Fruit fly (Drosophila melanogaster) whole organism, embryonic: Measurements from ENCODE around the gene CG5541.
A peak's percentile ranks its signal among the peaks of the same experiment; 100 is the strongest.

ENCODE experiments used
- Ada2b ChIP-seq: fragments of 200-800 bp; sonication (Bioruptor generic); IDR thresholded peaks from 2 replicates; pipeline ENCODE4 v1.3.6; 2022; ENCODE audit warnings: missing biosample characterization, missing genetic modification characterization
- Bgb ChIP-seq: fragments of 200-800 bp; sonication (Bioruptor generic); IDR thresholded peaks from 2 replicates; pipeline ENCODE4 v1.3.6; 2022; ENCODE audit warnings: missing biosample characterization, missing genetic modification characterization; ENCODE audit not compliant: partially characterized antibody
- BtbVII ChIP-seq: fragments of 200-800 bp; sonication (Bioruptor generic); optimal IDR thresholded peaks from 3 replicates; lab custom pipeline; 2017; ENCODE audit warnings: missing biosample characterization, mild to moderate bottlenecking, missing genetic modification characterization
- Bteb2 ChIP-seq: fragments of 200-800 bp; sonication (Bioruptor generic); optimal IDR thresholded peaks from 2 replicates; lab custom pipeline; 2016; ENCODE audit warnings: missing biosample characterization, missing genetic modification characterization
- C15 ChIP-seq: fragments of 200-800 bp; sonication (Bioruptor generic); IDR thresholded peaks from 3 replicates; pipeline ENCODE4 v1.3.6; 2022; ENCODE audit warnings: missing biosample characterization, missing genetic modification characterization
- CG10321 ChIP-seq: fragments of 200-800 bp; sonication (Bioruptor generic); IDR thresholded peaks from 2 replicates; pipeline ENCODE4 v1.3.6; 2022; ENCODE audit warnings: missing biosample characterization, missing genetic modification characterization
- CG10431 ChIP-seq: fragments of 200-800 bp; sonication (Bioruptor generic); optimal IDR thresholded peaks from 3 replicates; lab custom pipeline; 2018; ENCODE audit warnings: missing biosample characterization, mild to moderate bottlenecking, missing genetic modification characterization
- CG11723 ChIP-seq: fragments of 200-800 bp; sonication (Bioruptor generic); optimal IDR thresholded peaks from 2 replicates; lab custom pipeline; 2017; ENCODE audit warnings: missing biosample characterization, mild to moderate bottlenecking, missing genetic modification characterization
- CG12071 ChIP-seq: fragments of 200-800 bp; sonication (Bioruptor generic); optimal IDR thresholded peaks from 3 replicates; lab custom pipeline; 2018; ENCODE audit warnings: missing biosample characterization, mild to moderate bottlenecking, missing genetic modification characterization
- CG12942 ChIP-seq: fragments of 200-800 bp; sonication (Bioruptor generic); optimal IDR thresholded peaks from 3 replicates; lab custom pipeline; 2016; ENCODE audit warnings: missing biosample characterization, missing genetic modification characterization
- CG13296 ChIP-seq: fragments of 200-800 bp; sonication (Bioruptor generic); optimal IDR thresholded peaks from 3 replicates; lab custom pipeline; 2018; ENCODE audit warnings: missing biosample characterization, mild to moderate bottlenecking, missing genetic modification characterization
- CG16815 ChIP-seq: fragments of 200-800 bp; sonication (Bioruptor generic); optimal IDR thresholded peaks from 3 replicates; lab custom pipeline; 2017; ENCODE audit warnings: missing biosample characterization, mild to moderate bottlenecking, missing genetic modification characterization
- CG2116 ChIP-seq: fragments of 200-800 bp; sonication (Bioruptor generic); optimal IDR thresholded peaks from 3 replicates; lab custom pipeline; 2018; ENCODE audit warnings: missing biosample characterization, mild to moderate bottlenecking, missing genetic modification characterization
- CG2889 ChIP-seq: fragments of 200-800 bp; sonication (Bioruptor generic); IDR thresholded peaks from 3 replicates; pipeline ENCODE4 v1.3.6; 2022; ENCODE audit warnings: missing biosample characterization, missing genetic modification characterization
- CG30431 ChIP-seq: fragments of 200-800 bp; sonication (Bioruptor generic); optimal IDR thresholded peaks from 2 replicates; lab custom pipeline; 2017; ENCODE audit warnings: missing biosample characterization, missing genetic modification characterization
- CG34224 ChIP-seq: fragments of 200-800 bp; sonication (Bioruptor generic); IDR thresholded peaks from 3 replicates; pipeline ENCODE4 v1.3.6; 2022; ENCODE audit warnings: missing biosample characterization, missing genetic modification characterization; ENCODE audit not compliant: partially characterized antibody
- CG6175 ChIP-seq: fragments of 200-800 bp; sonication (Bioruptor generic); IDR thresholded peaks from 3 replicates; pipeline ENCODE4 v1.3.6; 2022; ENCODE audit warnings: missing biosample characterization, missing genetic modification characterization
- CG8478 ChIP-seq: fragments of >200 bp; optimal IDR thresholded peaks from 2 replicates; lab custom pipeline; 2018
- CTCF ChIP-seq: fragments of 200-800 bp; sonication (Bioruptor generic); optimal IDR thresholded peaks from 2 replicates; lab custom pipeline; 2017; ENCODE audit warnings: missing biosample characterization, mild to moderate bottlenecking, missing genetic modification characterization, moderate library complexity
- Dll ChIP-seq: fragments of 200-800 bp; sonication (Bioruptor generic); IDR thresholded peaks from 4 replicates; pipeline ENCODE4 v1.3.6; 2022; ENCODE audit warnings: missing biosample characterization, missing genetic modification characterization; ENCODE audit not compliant: partially characterized antibody
- Doc2 ChIP-seq: fragments of 200-800 bp; sonication (Bioruptor generic); IDR thresholded peaks from 2 replicates; pipeline ENCODE4 v1.3.6; 2022; ENCODE audit warnings: missing biosample characterization, missing genetic modification characterization
- Drgx ChIP-seq: fragments of 200-800 bp; sonication (Bioruptor generic); IDR thresholded peaks from 2 replicates; pipeline ENCODE4 v1.3.6; 2022; ENCODE audit warnings: missing biosample characterization, missing genetic modification characterization
- Fer2 ChIP-seq: fragments of 200-800 bp; sonication (Bioruptor generic); optimal IDR thresholded peaks from 2 replicates; lab custom pipeline; 2018; ENCODE audit warnings: missing biosample characterization, mild to moderate bottlenecking, missing genetic modification characterization, moderate library complexity
- H15 ChIP-seq: fragments of 200-800 bp; sonication (Bioruptor generic); IDR thresholded peaks from 3 replicates; pipeline ENCODE4 v1.3.6; 2022; ENCODE audit warnings: missing biosample characterization, missing genetic modification characterization
- H2.0 ChIP-seq: fragments of 200-800 bp; sonication (Bioruptor generic); IDR thresholded peaks from 2 replicates; pipeline ENCODE4 v1.3.6; 2022; ENCODE audit warnings: missing biosample characterization, missing genetic modification characterization
- HLH3B ChIP-seq: fragments of 200-800 bp; sonication (Bioruptor generic); IDR thresholded peaks from 2 replicates; pipeline ENCODE4 v1.3.6; 2022; ENCODE audit warnings: missing biosample characterization, missing genetic modification characterization
- Oaz ChIP-seq: fragments of 200-800 bp; sonication (Bioruptor generic); IDR thresholded peaks from 2 replicates; pipeline ENCODE4 v1.3.6; 2022; ENCODE audit warnings: missing biosample characterization, missing genetic modification characterization
- Ptx1 ChIP-seq: fragments of 200-800 bp; sonication (Bioruptor generic); IDR thresholded peaks from 2 replicates; pipeline ENCODE4 v1.3.6; 2022; ENCODE audit warnings: missing biosample characterization, missing genetic modification characterization
- Ravus ChIP-seq: fragments of 200-800 bp; sonication (Bioruptor generic); IDR thresholded peaks from 2 replicates; pipeline ENCODE4 v1.3.6; 2022; ENCODE audit warnings: missing biosample characterization, missing genetic modification characterization
- TFAM ChIP-seq: fragments of 200-800 bp; sonication (Bioruptor generic); optimal IDR thresholded peaks from 2 replicates; lab custom pipeline; 2017; ENCODE audit warnings: missing biosample characterization, missing genetic modification characterization, inconsistent platforms
- az2 ChIP-seq: fragments of 200-800 bp; sonication (Bioruptor generic); optimal IDR thresholded peaks from 3 replicates; lab custom pipeline; 2016; ENCODE audit warnings: missing biosample characterization, missing genetic modification characterization
- croc ChIP-seq: fragments of 200-800 bp; sonication (Bioruptor generic); conservative IDR thresholded peaks from 3 replicates; pipeline ENCODE4 v1.3.6; 2022; ENCODE audit warnings: missing biosample characterization, missing genetic modification characterization
- dimm ChIP-seq: fragments of 200-800 bp; sonication (Bioruptor generic); IDR thresholded peaks from 2 replicates; pipeline ENCODE4 v1.3.6; 2022; ENCODE audit warnings: missing biosample characterization, missing genetic modification characterization
- ems ChIP-seq: fragments of 200-800 bp; sonication (Bioruptor generic); optimal IDR thresholded peaks from 3 replicates; lab custom pipeline; 2016; ENCODE audit warnings: missing biosample characterization, missing genetic modification characterization
- eve ChIP-seq, 2 experiments: fragments of >200 bp; optimal IDR thresholded peaks; 2 replicates each; lab custom pipeline; 2017; ENCODE audit warnings: missing biosample characterization in 2 of 2, missing genetic modification characterization in 2 of 2
- gcm ChIP-seq: fragments of 200-800 bp; sonication (Bioruptor generic); optimal IDR thresholded peaks from 2 replicates; lab custom pipeline; 2019; ENCODE audit warnings: missing biosample characterization, mild to moderate bottlenecking, missing genetic modification characterization, moderate library complexity
- ken ChIP-seq: fragments of 200-800 bp; sonication (Bioruptor generic); IDR thresholded peaks from 3 replicates; pipeline ENCODE4 v1.3.6; 2022; ENCODE audit warnings: missing biosample characterization, missing genetic modification characterization
- mirr ChIP-seq: fragments of 200-800 bp; sonication (Bioruptor generic); optimal IDR thresholded peaks from 3 replicates; lab custom pipeline; 2018; ENCODE audit warnings: missing biosample characterization, mild to moderate bottlenecking, missing genetic modification characterization
- nau ChIP-seq: fragments of 200-800 bp; sonication (Bioruptor generic); optimal IDR thresholded peaks from 3 replicates; lab custom pipeline; 2017; ENCODE audit warnings: missing biosample characterization, mild to moderate bottlenecking, missing genetic modification characterization, missing genetic modification reagents
- org-1 ChIP-seq: fragments of 200-800 bp; sonication (Bioruptor generic); optimal IDR thresholded peaks from 2 replicates; lab custom pipeline; 2017; ENCODE audit warnings: missing biosample characterization, missing genetic modification characterization
- pros ChIP-seq: fragments of 200-800 bp; sonication (Bioruptor generic); optimal IDR thresholded peaks from 3 replicates; lab custom pipeline; 2019; ENCODE audit warnings: missing biosample characterization, mild to moderate bottlenecking, missing genetic modification characterization, moderate library complexity
- repo ChIP-seq: fragments of 200-800 bp; sonication (Bioruptor generic); optimal IDR thresholded peaks from 2 replicates; lab custom pipeline; 2016; ENCODE audit warnings: missing biosample characterization, missing genetic modification characterization
- scrt ChIP-seq: fragments of 200-800 bp; sonication (Bioruptor generic); optimal IDR thresholded peaks from 2 replicates; lab custom pipeline; 2018; ENCODE audit warnings: missing biosample characterization, mild to moderate bottlenecking, missing genetic modification characterization, moderate library complexity
- sens ChIP-seq: fragments of 200-800 bp; sonication (Bioruptor generic); peaks from one replicate; lab custom pipeline; 2016; ENCODE audit warnings: missing biosample characterization, missing genetic modification characterization
- sima ChIP-seq: fragments of 200-800 bp; sonication (Bioruptor generic); optimal IDR thresholded peaks from 2 replicates; lab custom pipeline; 2016; ENCODE audit warnings: missing biosample characterization, missing genetic modification characterization
- slbo ChIP-seq: fragments of 200-800 bp; sonication (Bioruptor generic); IDR thresholded peaks from 2 replicates; pipeline ENCODE4 v1.3.6; 2022; ENCODE audit warnings: missing biosample characterization, missing genetic modification characterization
- slp2 ChIP-seq: fragments of 200-800 bp; sonication (Bioruptor generic); optimal IDR thresholded peaks from 2 replicates; lab custom pipeline; 2016; ENCODE audit warnings: missing biosample characterization, missing genetic modification characterization
- stc ChIP-seq: fragments of 200-800 bp; sonication (Bioruptor generic); IDR thresholded peaks from 2 replicates; pipeline ENCODE4 v1.3.6; 2022; ENCODE audit warnings: missing biosample characterization, missing genetic modification characterization
- stwl ChIP-seq: fragments of 200-800 bp; sonication (Bioruptor generic); optimal IDR thresholded peaks from 3 replicates; lab custom pipeline; 2018; ENCODE audit warnings: missing biosample characterization, mild to moderate bottlenecking, missing genetic modification characterization, moderate library complexity
- toy ChIP-seq: fragments of 200-800 bp; sonication (Bioruptor generic); IDR thresholded peaks from 2 replicates; pipeline ENCODE4 v1.3.6; 2022; ENCODE audit warnings: missing biosample characterization, missing genetic modification characterization
- usp ChIP-seq: fragments of >200 bp; optimal IDR thresholded peaks from 2 replicates; lab custom pipeline; 2017; ENCODE audit warnings: missing biosample characterization, missing genetic modification characterization

CG5541 gene

DNA sequence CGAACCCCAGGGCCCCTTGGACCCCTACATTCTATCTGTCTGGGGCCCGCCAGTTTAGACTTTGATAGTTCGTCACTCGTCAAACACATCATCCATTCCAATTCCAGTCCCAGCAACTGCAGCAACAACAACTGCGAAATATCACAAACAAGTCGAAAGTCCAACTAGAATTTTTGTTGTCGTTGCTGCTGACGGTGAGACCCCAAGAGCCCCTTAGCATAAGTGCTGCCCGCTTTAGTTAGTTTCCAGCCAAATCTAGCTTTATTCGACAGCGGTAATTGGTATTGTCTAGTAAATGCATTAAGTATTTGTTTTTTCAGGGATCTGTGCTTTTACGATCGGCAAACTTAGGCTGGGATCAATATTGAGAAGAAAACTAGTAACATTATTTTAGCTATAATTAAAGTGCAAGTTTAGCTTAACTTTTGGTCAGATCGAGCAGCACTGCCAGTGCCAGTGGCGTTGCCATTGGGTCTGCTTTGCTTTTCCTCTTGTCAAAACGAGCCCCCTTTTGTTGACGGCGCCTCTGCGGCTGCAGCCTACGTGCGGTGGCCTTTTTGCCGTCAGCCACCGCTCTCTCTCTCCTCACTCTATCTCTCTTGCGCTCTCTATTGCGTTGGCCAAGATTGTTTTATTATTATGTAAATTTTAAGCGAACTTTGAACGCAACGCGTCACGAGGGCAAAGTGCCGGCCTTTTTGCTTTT lies 30.9 kb downstream of the CG5541 start (continued):
- TF ChIP-seq Dll (GFP tag; lab: Robert Waterston, UW) (no peak), Bgb (GFP tag; lab: Robert Waterston, UW) (0 out of 2 replicates have a peak, but pooled peaks have one; percentile 27), mirr (peak; percentile 76), stwl (tag; lab: Kevin White, UChicago) (peak; percentile 7), toy (peak; percentile 57; the same call in 1 of the 2 replicates), CG12071 (GFP tag; lab: Kevin White, UChicago) (peak; percentile 70), ems (GFP tag; lab: Kevin White, UChicago) (peak; percentile 91), eve (GFP tag; optimal IDR thresholded peaks at IDR 0.05; lab: Kevin White, UChicago) (peak in 1 of 2 experiments; percentile 95), usp (no peak), gcm (peak; percentile 60), dimm (GFP tag; lab: Robert Waterston, UW) (peak; percentile 66; the same call in 1 of the 2 replicates), Ptx1 (peak; percentile 93), TFAM (GFP tag; lab: Kevin White, UChicago) (peak; percentile 36), CG13296 (GFP tag; lab: Kevin White, UChicago) (peak; percentile 89), scrt (peak; percentile 76), CG2889 (GFP tag; lab: Robert Waterston, UW) (peak; percentile 81), nau (GFP tag; lab: Kevin White, UChicago) (peak; percentile 86), CG10431 (GFP tag; lab: Kevin White, UChicago) (peak; percentile 32), org-1 (GFP tag; lab: Kevin White, UChicago) (peak; percentile 89), CG30431 (peak; percentile 74), ken (GFP tag; lab: Robert Waterston, UW) (peak; percentile 94), C15 (GFP tag; lab: Robert Waterston, UW) (peak; percentile 69; the same call in 1 of the 3 replicates), CG6175 (peak; percentile 71), Ravus (GFP tag; lab: Robert Waterston, UW) (peak; percentile 55), stc (peak; percentile 78), slp2 (peak; percentile 89), slbo (GFP tag; lab: Robert Waterston, UW) (peak; percentile 97), CG11723 (GFP tag; lab: Kevin White, UChicago) (peak; percentile 85), Drgx (GFP tag; lab: Robert Waterston, UW) (peak; percentile 87), Fer2 (tag; lab: Kevin White, UChicago) (peak; percentile 67), CG10321 (GFP tag; lab: Robert Waterston, UW) (no peak), HLH3B (peak; percentile 85), BtbVII (GFP tag; lab: Kevin White, UChicago) (peak; percentile 86), CG34224 (GFP tag; lab: Robert Waterston, UW) (no peak), Bteb2 (GFP tag; lab: Kevin White, UChicago) (peak; percentile 87), Ada2b (GFP tag; lab: Robert Waterston, UW) (peak; percentile 88), az2 (GFP tag; lab: Kevin White, UChicago) (peak; percentile 91), Oaz (GFP tag; lab: Robert Waterston, UW) (peak; percentile 67), CG8478 (lab: Kevin White, UChicago) (no peak), sima (peak; percentile 26), repo (peak; percentile 88), CG12942 (GFP tag; lab: Kevin White, UChicago) (peak; percentile 89), croc (GFP tag; lab: Robert Waterston, UW) (peak; percentile 74), Doc2 (GFP tag; lab: Robert Waterston, UW) (peak; percentile 61; the same call in 1 of the 2 replicates), pros (GFP tag; lab: Kevin White, UChicago) (peak; percentile 23), CG16815 (GFP tag; lab: Kevin White, UChicago) (peak; percentile 80), CG2116 (GFP tag; lab: Kevin White, UChicago) (peak; percentile 50), H15 (GFP tag; lab: Robert Waterston, UW) (peak; percentile 85), sens (GFP tag; lab: Kevin White, UChicago) (peak; percentile 97), H2.0 (peak; percentile 84), CTCF (GFP tag; lab: Kevin White, UChicago) (peak; percentile 25)
